Fruit fly (Drosophila melanogaster) S2 (cell line): Measurements from ENCODE around the gene CecA1.

Source experiments
- CG8478 ChIP-seq: fragments of >200 bp; optimal IDR thresholded peaks from 2 replicates; lab custom pipeline; 2018
- CTCF ChIP-seq, 2 experiments: fragments of >200 bp; optimal IDR thresholded peaks; 2 replicates each; lab custom pipeline; 2018

The CecA1 gene

DNA sequence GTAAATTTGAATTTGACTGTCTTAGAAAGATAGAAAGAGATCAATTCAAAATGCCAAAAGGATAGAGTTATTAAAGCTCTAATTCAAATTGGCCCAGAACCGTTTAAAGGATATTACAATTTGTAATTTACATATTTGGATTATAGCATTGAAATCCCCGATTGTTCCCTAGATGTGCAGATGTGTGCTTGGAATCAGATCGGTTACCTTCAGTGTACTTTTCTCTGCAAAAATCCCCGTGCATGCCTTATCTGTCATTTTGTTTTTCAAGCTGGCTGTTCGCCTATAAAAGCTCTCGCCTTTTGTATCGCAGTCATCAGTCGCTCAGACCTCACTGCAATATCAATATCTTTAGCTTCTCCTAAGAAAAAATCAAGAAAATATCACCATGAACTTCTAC, at the start of gene CecA1:
CecA1 (plus strand) TSS at position 315 of the 400 bp plus-strand sequence.
- TF ChIP-seq CTCF (optimal IDR thresholded peaks at IDR 0.05; lab: Kevin White, UChicago): no peak
- TF ChIP-seq CG8478 (lab: Kevin White, UChicago): no peak

DNA sequence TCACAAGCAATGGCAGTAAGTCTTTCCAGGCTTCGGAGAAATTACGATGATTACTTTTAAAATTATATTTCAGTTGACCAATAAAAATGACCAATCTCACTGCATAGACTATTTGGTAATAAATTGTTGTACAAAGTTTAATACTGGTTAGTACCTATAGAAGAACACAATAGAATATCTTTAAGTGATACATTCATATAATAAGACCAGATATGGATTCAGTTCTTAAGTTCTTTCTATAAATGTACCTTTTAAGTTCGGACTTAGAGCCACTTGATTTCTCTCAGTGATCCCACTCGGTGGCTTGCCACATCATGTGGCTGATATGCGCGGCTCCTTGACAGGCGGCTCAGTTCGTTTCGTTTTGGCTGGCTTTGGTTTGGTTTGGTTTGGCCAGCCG, 47.4 kb upstream of the CecA1 start:
- no peak for TF ChIP-seq CG8478 (lab: Kevin White, UChicago)

DNA sequence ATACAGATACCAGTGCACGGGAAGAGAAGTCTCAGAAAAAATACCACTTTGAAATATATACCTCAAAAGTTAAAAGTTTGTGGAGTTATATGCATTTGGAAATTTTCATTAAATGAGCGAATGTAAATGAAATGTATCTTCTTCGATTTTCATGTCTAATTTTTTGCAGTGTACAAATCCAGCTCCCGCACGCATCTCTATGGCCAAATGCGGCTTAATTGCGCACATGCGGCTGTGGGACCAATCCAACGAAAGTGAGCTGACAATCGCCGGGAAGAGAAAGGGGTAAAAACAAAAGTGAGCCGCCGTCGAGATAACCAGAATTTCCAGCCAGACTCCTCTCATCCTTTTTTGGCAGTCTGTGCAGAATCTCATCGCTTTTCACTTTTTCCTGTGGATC, 46.5 kb upstream of the CecA1 start:
- TF ChIP-seq CTCF (optimal IDR thresholded peaks at IDR 0.05; lab: Kevin White, UChicago) (no peak), CG8478 (lab: Kevin White, UChicago) (no peak)

DNA sequence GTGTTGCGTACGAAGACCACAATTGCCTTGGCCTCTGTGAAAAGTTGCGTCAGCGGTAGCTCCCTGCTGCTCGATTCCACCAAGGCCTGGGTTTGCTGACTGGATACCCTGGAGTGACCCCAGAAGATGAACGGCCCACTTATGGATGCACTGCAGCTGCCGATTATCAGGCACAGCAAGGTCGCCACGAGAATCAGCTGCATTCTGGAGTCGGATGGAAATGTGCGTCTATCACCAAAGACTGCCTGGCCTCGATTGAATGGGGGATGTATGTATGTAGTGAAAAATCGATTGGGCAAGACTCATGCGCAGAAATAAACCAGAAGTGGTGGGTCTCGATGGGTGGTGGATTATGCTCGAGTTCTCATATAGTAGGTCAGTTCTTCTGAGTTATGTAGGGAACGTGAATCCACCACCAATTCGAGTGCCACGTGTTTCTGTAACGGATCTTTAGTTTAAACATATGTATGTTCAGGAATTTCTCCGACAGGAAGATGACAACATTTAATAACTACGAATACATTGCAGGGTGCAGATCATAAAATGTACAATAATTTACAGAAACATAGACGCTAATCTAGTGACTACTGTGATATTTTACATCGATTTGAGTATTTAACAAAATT, 44.4 kb upstream of the CecA1 start, which contains the start of gene VhaAC45RP:
VhaAC45RP (minus strand) TSS at position 261 of the 626 bp plus-strand sequence.
- TF ChIP-seq CG8478 (lab: Kevin White, UChicago): no peak
- TF ChIP-seq CTCF (optimal IDR thresholded peaks at IDR 0.05; lab: Kevin White, UChicago): no peak

DNA sequence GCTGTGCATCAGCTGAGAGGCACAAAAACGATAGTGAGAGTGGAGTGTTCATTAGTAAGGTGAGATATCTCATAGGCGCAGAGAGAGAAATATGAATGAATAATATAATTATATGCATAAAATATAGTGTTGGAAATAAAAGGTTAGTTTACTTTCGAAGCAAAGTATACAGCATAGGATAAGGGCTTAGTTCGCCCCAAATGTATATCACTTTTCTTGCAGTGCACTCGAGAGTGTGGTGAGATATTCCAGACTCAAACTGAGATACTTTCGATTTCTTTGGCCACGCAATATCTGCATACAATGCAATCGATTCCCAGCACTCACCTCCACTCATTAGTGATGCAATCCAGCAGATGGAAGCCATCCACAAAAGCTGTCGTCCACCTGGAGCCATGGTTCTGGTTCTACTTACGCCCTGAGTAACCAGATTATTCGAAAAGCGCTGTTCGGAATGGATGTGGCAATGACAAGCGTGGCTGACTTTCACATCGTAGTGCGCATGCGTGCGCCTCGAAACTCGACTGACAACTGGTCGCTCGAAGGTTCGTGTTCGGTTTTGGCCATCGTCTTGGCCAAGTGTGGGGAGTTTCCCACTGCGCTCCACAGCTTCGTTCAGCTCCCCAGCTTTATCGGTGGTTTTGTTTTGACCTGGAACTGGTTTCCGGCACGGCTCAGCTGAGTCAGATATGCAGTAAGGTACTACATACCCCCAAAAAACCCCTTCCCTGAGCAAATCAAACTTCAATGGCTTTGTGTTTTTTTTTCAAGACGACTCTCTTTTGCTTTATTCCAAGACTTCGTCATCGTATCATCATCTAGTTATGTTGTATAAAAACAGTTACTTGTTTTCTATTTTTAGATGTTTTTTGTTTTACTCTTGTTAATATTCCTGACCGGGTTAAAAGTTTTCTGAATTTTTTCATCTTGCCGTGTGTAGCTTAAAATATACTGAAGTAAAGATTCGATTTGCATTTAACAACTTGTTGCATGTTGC, 39.7 kb upstream of the CecA1 start, which contains the start of gene Rsod:
Rsod (minus strand) TSS at position 537 of the 997 bp plus-strand sequence.
- TF ChIP-seq CG8478 (lab: Kevin White, UChicago) (no peak), CTCF (optimal IDR thresholded peaks at IDR 0.05; lab: Kevin White, UChicago) (no peak)

DNA sequence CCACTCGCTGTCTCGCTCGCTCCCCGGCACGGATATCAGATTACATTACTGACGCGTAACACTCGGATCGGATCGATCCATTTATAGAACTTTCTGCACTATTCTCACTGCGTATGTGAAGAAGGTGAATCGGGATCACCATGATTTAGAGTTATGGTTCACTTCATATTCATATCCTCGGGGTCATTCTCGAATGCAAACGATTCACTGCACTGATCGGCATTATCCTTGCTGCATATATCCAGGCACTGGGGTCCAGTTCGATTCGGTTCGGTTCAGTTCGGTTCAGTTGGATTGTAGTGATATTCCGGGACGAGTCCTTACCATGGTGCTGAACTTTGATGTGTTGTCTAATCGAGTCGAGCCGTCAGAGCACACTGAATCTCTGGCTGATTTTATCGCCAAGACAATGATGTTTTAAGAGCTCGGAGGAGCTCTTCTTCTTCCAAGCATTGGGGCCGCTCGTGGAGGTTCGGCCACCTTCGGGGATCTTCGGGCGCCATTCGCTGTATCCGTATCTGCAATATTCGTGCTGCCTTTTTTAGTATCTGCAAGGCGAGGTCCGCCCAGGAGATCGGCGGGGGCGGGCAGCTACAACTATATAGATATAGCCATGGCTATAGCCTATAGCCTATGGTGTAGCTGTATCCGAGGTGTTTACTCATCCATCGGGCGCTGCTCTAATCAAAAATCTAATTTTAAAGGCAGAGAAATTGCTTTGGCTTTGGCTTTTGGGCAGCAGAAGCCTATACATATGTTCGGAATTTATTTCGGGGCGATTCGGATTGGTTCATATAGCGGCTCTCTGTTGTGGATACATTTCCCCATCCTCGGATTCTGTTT, 36.3 kb upstream of the CecA1 start, which contains the start of gene Mlc2:
Mlc2 (minus strand) TSS at position 392 of the 843 bp plus-strand sequence.
- no peak for TF ChIP-seq CTCF (optimal IDR thresholded peaks at IDR 0.05; lab: Kevin White, UChicago)
- no peak for TF ChIP-seq CG8478 (lab: Kevin White, UChicago)

DNA sequence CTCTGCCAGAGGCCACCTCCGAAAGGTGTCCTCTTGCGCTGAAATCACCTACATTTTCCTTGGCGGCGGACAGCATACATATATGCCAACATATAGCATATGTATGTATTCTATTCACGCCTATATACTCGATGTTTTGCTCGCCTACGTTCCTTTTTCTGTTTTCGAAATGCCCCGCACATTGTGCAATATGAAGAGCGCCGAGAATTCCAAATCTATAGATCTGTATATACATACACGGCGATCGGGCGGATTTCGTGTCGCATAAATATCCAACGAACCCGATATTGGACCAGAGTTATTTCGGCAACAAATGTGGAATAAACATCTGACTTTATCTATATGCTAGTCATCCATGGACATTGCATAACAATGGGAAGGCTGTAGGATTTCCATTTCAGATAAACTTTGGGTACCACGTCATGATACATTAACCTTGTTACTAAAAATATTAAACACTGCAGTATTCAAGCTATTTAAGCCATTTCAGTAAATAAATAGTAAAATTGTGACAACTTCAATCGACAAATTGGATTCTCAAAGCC, 35.6 kb upstream of the CecA1 start:
- TF ChIP-seq CTCF (optimal IDR thresholded peaks at IDR 0.05; lab: Kevin White, UChicago) (no peak), CG8478 (lab: Kevin White, UChicago) (no peak)

DNA sequence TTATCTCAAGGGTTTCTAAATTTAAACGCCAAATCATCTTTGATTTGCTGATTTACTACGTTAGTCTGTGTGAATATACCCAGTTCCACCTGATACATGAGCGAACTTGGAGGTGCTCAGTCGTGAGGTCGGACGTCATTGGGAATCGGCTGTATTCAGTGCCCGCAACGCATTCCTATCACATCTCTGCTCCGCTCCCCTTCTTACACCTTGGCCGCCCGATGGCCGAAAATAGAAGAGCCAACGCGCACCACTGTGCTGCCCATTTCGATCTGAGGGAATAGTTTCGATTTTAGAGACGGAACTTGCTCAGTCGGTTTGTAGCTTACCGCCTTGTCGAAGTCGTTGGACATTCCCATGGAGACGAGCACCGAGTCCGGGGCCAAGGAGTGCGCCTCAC, 34.4 kb upstream of the CecA1 start:
- TF ChIP-seq CTCF (optimal IDR thresholded peaks at IDR 0.05; lab: Kevin White, UChicago) (no peak), CG8478 (lab: Kevin White, UChicago) (no peak)

DNA sequence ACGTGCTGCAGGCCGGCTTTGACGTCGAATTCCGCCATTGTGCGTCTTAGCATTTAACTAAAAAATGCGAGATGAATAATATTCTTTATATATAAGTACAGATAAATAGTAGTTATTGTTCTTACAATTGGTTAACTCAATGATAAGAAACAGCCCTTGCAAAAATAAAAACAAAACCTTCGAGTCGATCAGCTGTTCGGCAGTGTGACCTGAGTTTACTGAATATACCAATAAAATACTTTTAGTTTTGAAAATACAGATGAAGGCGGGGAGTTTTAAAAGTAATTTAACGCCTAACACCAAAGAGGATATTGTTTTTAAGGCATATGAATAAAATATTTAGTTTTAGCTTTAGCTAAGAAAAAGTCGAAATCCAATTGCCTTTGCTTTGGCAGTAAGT, 33.2 kb upstream of the CecA1 start, which contains the start of the genes CG1983 and CG15530:
CG1983 (minus strand) TSS at position 207 of the 400 bp plus-strand sequence.
CG15530 (plus strand) TSS at position 384 of the 400 bp plus-strand sequence.
- TF ChIP-seq CTCF (optimal IDR thresholded peaks at IDR 0.05; lab: Kevin White, UChicago) (no peak), CG8478 (lab: Kevin White, UChicago) (no peak)

DNA sequence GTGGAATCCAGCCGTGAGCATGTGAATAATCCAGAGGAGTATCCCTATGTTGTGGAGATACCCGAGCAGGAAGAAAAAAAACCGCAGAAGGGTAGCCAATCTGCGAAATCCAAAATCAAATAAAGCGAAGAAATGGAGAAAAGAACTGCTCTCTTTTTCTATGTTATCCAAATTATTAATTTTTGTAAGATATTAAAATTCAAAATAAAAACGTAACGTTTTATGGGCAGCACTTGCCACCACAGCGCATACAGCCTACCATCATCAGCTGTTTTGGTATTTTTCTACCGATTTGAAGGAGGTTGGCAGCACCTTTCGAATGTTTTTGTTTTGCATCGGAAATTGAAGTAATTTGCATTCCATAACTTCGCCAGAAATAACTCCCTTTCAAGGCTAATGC, 30.7 kb upstream of the CecA1 start, which contains the start of gene Bet5:
Bet5 (plus strand) TSS at position 299 of the 400 bp plus-strand sequence.
- no peak for TF ChIP-seq CG8478 (lab: Kevin White, UChicago)
- TF ChIP-seq CTCF (optimal IDR thresholded peaks at IDR 0.05; lab: Kevin White, UChicago): no peak

DNA sequence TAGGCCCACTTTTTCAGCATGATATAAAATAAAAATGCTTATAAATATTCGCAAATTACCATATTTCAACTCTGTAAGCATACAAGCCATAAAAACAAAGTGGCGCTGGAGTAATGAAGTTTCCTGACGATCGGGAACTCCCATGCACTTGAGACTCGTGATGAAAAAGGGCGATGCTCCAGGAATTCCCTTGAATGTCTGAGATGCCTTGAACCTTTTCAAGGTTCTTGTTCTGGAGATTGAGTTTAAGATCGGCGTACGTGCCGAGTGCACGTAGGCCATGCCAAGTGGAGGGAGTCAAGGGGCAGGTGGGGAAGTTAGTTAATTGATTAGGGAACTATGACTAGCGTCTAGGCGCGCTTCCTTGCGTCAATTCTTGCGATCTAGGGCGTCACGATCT, 26.8 kb upstream of the CecA1 start:
- TF ChIP-seq CG8478 (lab: Kevin White, UChicago): no peak
- no peak for TF ChIP-seq CTCF (optimal IDR thresholded peaks at IDR 0.05; lab: Kevin White, UChicago)

DNA sequence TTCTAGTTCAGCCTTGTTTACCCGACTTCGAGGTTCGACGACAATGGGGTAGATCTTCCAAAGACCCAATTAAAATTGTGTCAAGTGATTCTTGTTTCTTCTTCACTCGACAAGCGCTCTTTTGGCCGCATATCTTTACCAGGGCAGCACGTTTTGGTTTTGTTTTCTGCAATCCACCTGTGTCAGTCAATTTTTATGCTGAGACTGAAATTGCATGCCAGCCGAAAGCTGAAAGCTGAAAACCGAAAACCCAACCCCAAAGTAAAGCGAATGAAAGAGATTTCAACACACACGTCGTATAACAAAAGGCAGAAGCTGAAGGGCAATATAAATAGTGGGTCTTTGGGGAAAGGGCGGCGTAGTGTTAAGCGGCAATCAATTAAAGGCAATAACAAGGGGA, 21.3 kb upstream of the CecA1 start:
- TF ChIP-seq CG8478 (lab: Kevin White, UChicago) (no peak), CTCF (optimal IDR thresholded peaks at IDR 0.05; lab: Kevin White, UChicago) (no peak)

DNA sequence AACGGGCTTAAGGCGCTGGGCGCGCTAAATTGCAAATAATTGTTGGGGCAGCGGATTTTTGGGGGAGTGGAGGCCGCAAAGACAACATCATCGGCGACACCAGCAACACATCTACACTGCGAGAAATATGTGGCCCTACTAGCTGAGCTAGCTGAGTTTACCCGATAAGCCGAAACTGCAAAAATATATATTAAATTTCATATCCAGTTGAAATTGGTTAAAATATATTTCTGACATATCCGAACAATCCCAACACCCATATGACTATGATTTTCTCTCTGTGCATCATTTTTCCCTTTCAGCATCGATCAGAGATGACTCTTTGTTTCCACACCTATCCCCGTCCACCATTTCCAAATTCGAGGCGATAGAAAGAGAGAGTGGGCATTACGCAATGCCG, 20.8 kb upstream of the CecA1 start:
- no peak for TF ChIP-seq CG8478 (lab: Kevin White, UChicago)
- TF ChIP-seq CTCF (optimal IDR thresholded peaks at IDR 0.05; lab: Kevin White, UChicago): no peak

DNA sequence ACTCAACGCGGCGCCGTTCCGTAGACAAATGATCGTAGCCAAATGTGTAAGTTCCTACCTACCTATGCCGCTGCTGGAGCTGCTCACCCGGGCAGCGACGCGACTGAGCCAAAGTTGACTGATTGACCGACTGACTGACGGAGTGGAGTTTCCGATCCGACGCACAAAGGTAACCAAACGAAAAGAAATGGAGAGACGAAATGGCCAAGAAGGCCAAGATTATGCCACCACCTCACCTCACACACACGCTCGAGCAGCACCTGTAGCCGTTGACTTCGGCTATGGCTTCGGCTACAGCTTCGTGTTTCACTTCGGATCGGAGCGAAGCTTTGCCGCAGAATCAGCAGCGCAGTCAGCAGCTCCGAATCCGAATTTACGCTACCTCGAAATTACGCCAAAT, 19.6 kb upstream of the CecA1 start, which contains the start of gene CG9747:
CG9747 (minus strand) TSS at position 206 of the 400 bp plus-strand sequence.
- TF ChIP-seq CTCF (optimal IDR thresholded peaks at IDR 0.05; lab: Kevin White, UChicago): no peak
- no peak for TF ChIP-seq CG8478 (lab: Kevin White, UChicago)
